Worm (Caenorhabditis elegans) whole organism, L2 larva: ENCODE results near the gene sra-2.
A peak's percentile ranks its signal among the peaks of the same experiment; 100 is the strongest.

Experiments
- C34F6.9 ChIP-seq: fragments of 150-350 bp; optimal IDR thresholded peaks from 2 replicates; lab custom pipeline; 2014; ENCODE audit warnings: missing biosample characterization, missing genetic modification characterization
- F13H6.1 ChIP-seq: sonication (generic microtip); optimal IDR thresholded peaks from 2 replicates; lab custom pipeline; 2016; ENCODE audit warnings: missing genetic modification characterization, missing compliant biosample characterization
- ama-1 ChIP-seq: fragments of 150-350 bp; optimal IDR thresholded peaks from 2 replicates; lab custom pipeline; 2018; ENCODE audit warnings: inconsistent platforms
- ceh-16 ChIP-seq: fragments of 150-350 bp; optimal IDR thresholded peaks from 2 replicates; lab custom pipeline; 2014; ENCODE audit warnings: missing biosample characterization, missing genetic modification characterization
- crh-2 ChIP-seq: sonication (generic microtip); optimal IDR thresholded peaks from 2 replicates; lab custom pipeline; 2017; ENCODE audit warnings: missing biosample characterization, missing genetic modification characterization
- egl-27 ChIP-seq: sonication (generic microtip); optimal IDR thresholded peaks from 3 replicates; lab custom pipeline; 2017; ENCODE audit warnings: missing biosample characterization, missing genetic modification reagents, missing genetic modification characterization
- lin-11 ChIP-seq: fragments of 150-350 bp; sonication (generic microtip); optimal IDR thresholded peaks from 2 replicates; lab custom pipeline; 2014; ENCODE audit warnings: missing biosample characterization, missing genetic modification characterization, inconsistent platforms, mixed read lengths
- lin-39 ChIP-seq: fragments of 150-350 bp; optimal IDR thresholded peaks from 2 replicates; lab custom pipeline; 2014; ENCODE audit warnings: missing biosample characterization, missing genetic modification reagents, missing genetic modification characterization
- lsy-2 ChIP-seq, 2 experiments: fragments of 150-350 bp in 1 of 2; sonication (generic microtip) in 1 of 2; optimal IDR thresholded peaks; 2 replicates each; lab custom pipeline; 2014 to 2017; ENCODE audit warnings: missing biosample characterization in 2 of 2, missing genetic modification characterization in 2 of 2
- mab-5 ChIP-seq: fragments of 150-350 bp; optimal IDR thresholded peaks from 2 replicates; lab custom pipeline; 2014; ENCODE audit warnings: missing biosample characterization, missing genetic modification characterization
- mbf-1 ChIP-seq: sonication (generic microtip); optimal IDR thresholded peaks from 2 replicates; lab custom pipeline; 2017; ENCODE audit warnings: missing biosample characterization, missing genetic modification characterization
- nhr-10 ChIP-seq: sonication (generic microtip); optimal IDR thresholded peaks from 2 replicates; lab custom pipeline; 2017; ENCODE audit warnings: missing biosample characterization, missing genetic modification characterization
- nhr-11 ChIP-seq: fragments of 150-350 bp; optimal IDR thresholded peaks from 2 replicates; lab custom pipeline; 2014; ENCODE audit warnings: missing biosample characterization, missing genetic modification characterization
- nhr-129 ChIP-seq: fragments of 150-350 bp; optimal IDR thresholded peaks from 2 replicates; lab custom pipeline; 2014; ENCODE audit warnings: missing biosample characterization, missing genetic modification characterization
- nhr-21 ChIP-seq: fragments of 150-350 bp; optimal IDR thresholded peaks from 2 replicates; lab custom pipeline; 2014; ENCODE audit warnings: missing biosample characterization, missing genetic modification characterization
- nhr-237 ChIP-seq: fragments of 150-350 bp; optimal IDR thresholded peaks from 2 replicates; lab custom pipeline; 2014; ENCODE audit warnings: missing biosample characterization, missing genetic modification characterization
- nhr-25 ChIP-seq: fragments of 150-350 bp; sonication (generic microtip); optimal IDR thresholded peaks from 3 replicates; lab custom pipeline; 2014; ENCODE audit warnings: missing biosample characterization, missing genetic modification characterization
- nhr-6 ChIP-seq: fragments of 150-350 bp; optimal IDR thresholded peaks from 2 replicates; lab custom pipeline; 2014; ENCODE audit warnings: missing biosample characterization, missing genetic modification characterization
- peb-1 ChIP-seq: fragments of 150-350 bp; optimal IDR thresholded peaks from 2 replicates; lab custom pipeline; 2014; ENCODE audit warnings: missing biosample characterization, missing genetic modification characterization
- sem-4 ChIP-seq: fragments of 150-350 bp; optimal IDR thresholded peaks from 2 replicates; lab custom pipeline; 2014; ENCODE audit warnings: missing biosample characterization, missing genetic modification reagents, missing genetic modification characterization
- sma-9 ChIP-seq, 2 experiments: fragments of 150-350 bp in 1 of 2; sonication (generic microtip) in 1 of 2; optimal IDR thresholded peaks; 2 replicates each; lab custom pipeline; 2014 to 2016; ENCODE audit warnings: missing genetic modification characterization in 2 of 2, mild to moderate bottlenecking in 1 of 2, missing biosample characterization in 1 of 2, missing compliant biosample characterization in 1 of 2, missing genetic modification reagents in 1 of 2, moderate library complexity in 1 of 2
- snpc-4 ChIP-seq: fragments of 150-350 bp; optimal IDR thresholded peaks from 2 replicates; lab custom pipeline; 2014; ENCODE audit warnings: missing biosample characterization, missing genetic modification characterization
- unc-39 ChIP-seq: fragments of 150-350 bp; optimal IDR thresholded peaks from 2 replicates; lab custom pipeline; 2014; ENCODE audit warnings: missing biosample characterization, missing genetic modification characterization
- unc-55 ChIP-seq: fragments of 150-350 bp; sonication (generic microtip); optimal IDR thresholded peaks from 3 replicates; lab custom pipeline; 2014; ENCODE audit warnings: missing biosample characterization, missing genetic modification reagents, missing genetic modification characterization
- zag-1 ChIP-seq: fragments of 150-350 bp; optimal IDR thresholded peaks from 2 replicates; lab custom pipeline; 2014; ENCODE audit warnings: missing biosample characterization, missing genetic modification characterization
- ztf-1 ChIP-seq: fragments of 200-800 bp; sonication (Bioruptor generic); conservative IDR thresholded peaks from 2 replicates; pipeline ENCODE4 v1.3.6; 2022; ENCODE audit warnings: missing genetic modification characterization, missing compliant biosample characterization
- ztf-11 ChIP-seq: sonication (generic microtip); optimal IDR thresholded peaks from 2 replicates; lab custom pipeline; 2017; ENCODE audit warnings: missing biosample characterization, missing genetic modification characterization

Gene sra-2

ce11 chrII:9573412-9573811, 44.8 kb downstream of the sra-2 start:
- TF ChIP-seq snpc-4 (no peak), nhr-129 (tag; lab: Kevin White, UChicago) (peak; percentile 17), nhr-21 (peak; percentile 31), nhr-25 (peak; percentile 4), ztf-1 (GFP tag; lab: Robert Waterston, UW) (no peak)

- TF ChIP-seq peb-1 (no peak), nhr-129 (tag; lab: Kevin White, UChicago) (peak; percentile 8), ceh-16 (no peak)
- TF ChIP-seq, all 48 proteins: peak for 1
Observed at ce11 chrII:9574406-9574805, 45.8 kb downstream of the sra-2 start.

ce11 chrII:9575670-9576069, 47.1 kb downstream of the sra-2 start, which contains the start of gene exc-7:
Gene exc-7 (plus strand): TSS chrII:9575970.
- no peak for TF ChIP-seq nhr-129 (tag; lab: Kevin White, UChicago)
- no peak for TF ChIP-seq sma-9 (GFP tag; optimal IDR thresholded peaks at IDR 0.05; lab: Kevin White, UChicago)
- no peak for TF ChIP-seq sma-9 (tag; optimal IDR thresholded peaks at IDR 0.05; lab: Kevin White, UChicago)
- no peak for TF ChIP-seq nhr-6 (tag; lab: Kevin White, UChicago)
- no peak for TF ChIP-seq nhr-11 (tag; lab: Kevin White, UChicago)
- TF ChIP-seq mab-5 (tag; lab: Kevin White, UChicago), result no peak
- no peak for TF ChIP-seq zag-1 (tag; lab: Kevin White, UChicago)
- TF ChIP-seq ztf-11 (tag; lab: Kevin White, UChicago), result no peak
- TF ChIP-seq unc-55 (GFP tag; lab: Kevin White, UChicago), result no peak
- TF ChIP-seq sem-4 (tag; lab: Kevin White, UChicago), result no peak
- TF ChIP-seq lin-39 (tag; lab: Kevin White, UChicago), result no peak
- no peak for TF ChIP-seq lsy-2 (tag; optimal IDR thresholded peaks at IDR 0.05; lab: Kevin White, UChicago)
- TF ChIP-seq lin-11 (tag; lab: Kevin White, UChicago), result no peak
- no peak for TF ChIP-seq nhr-10
- no peak for TF ChIP-seq nhr-25
- no peak for TF ChIP-seq C34F6.9 (tag; lab: Kevin White, UChicago)
- no peak for TF ChIP-seq mbf-1 (tag; lab: Kevin White, UChicago)
- TF ChIP-seq peb-1, result no peak
- no peak for TF ChIP-seq F13H6.1 (tag; lab: Kevin White, UChicago)

- no peak for TF ChIP-seq ama-1
- peak; percentile 74 for TF ChIP-seq mab-5 (tag; lab: Kevin White, UChicago)
- no peak for TF ChIP-seq nhr-237 (tag; lab: Kevin White, UChicago)
- peak; percentile 14 for TF ChIP-seq crh-2 (tag; lab: Kevin White, UChicago)
- TF ChIP-seq nhr-25, result no peak
- no peak for TF ChIP-seq unc-55 (GFP tag; lab: Kevin White, UChicago)
- TF ChIP-seq nhr-10, result no peak
- no peak for TF ChIP-seq egl-27 (tag; lab: Kevin White, UChicago)
- TF ChIP-seq peb-1, result no peak
- TF ChIP-seq unc-39 (tag; lab: Kevin White, UChicago), result no peak
- TF ChIP-seq, all 48 proteins: peak for 2
Observed at ce11 chrII:9576707-9577106, 48.1 kb downstream of the sra-2 start.

- TF ChIP-seq lin-39 (tag; lab: Kevin White, UChicago) (no peak), F13H6.1 (tag; lab: Kevin White, UChicago) (peak; percentile 6)
Observed at ce11 chrII:9577630-9578029, 49.0 kb downstream of the sra-2 start.
